Worm (Caenorhabditis elegans) whole organism, L1 larva: ENCODE measurements around the gene F18A11.3.

Source experiments
- Y116A8C.19 ChIP-seq: sonication (generic microtip); optimal IDR thresholded peaks from 2 replicates; lab custom pipeline; 2016; ENCODE audit warnings: missing compliant biosample characterization, missing genetic modification characterization, borderline replicate concordance
- aly-2 ChIP-seq: fragments of 150-350 bp; optimal IDR thresholded peaks from 2 replicates; lab custom pipeline; 2014; ENCODE audit warnings: missing biosample characterization, missing genetic modification characterization
- ama-1 ChIP-seq: fragments of 150-350 bp; optimal IDR thresholded peaks from 2 replicates; lab custom pipeline; 2014
- blmp-1 ChIP-seq: fragments of 150-350 bp; optimal IDR thresholded peaks from 2 replicates; lab custom pipeline; 2014; ENCODE audit warnings: missing biosample characterization, missing genetic modification characterization
- ceh-63 ChIP-seq: fragments of 200-800 bp; sonication (Bioruptor generic); optimal IDR thresholded peaks from 2 replicates; lab custom pipeline; 2018; ENCODE audit warnings: mild to moderate bottlenecking, missing genetic modification characterization, missing compliant biosample characterization
- ceh-82 ChIP-seq, 3 experiments: fragments of 150-350 bp in 1 of 3; sonication (generic microtip) in 2 of 3; optimal IDR thresholded peaks; 2 replicates each; lab custom pipeline; 2014 to 2017; ENCODE audit warnings: missing biosample characterization in 3 of 3, missing genetic modification characterization in 3 of 3
- ceh-88 ChIP-seq: fragments of 200-800 bp; sonication (Bioruptor generic); IDR thresholded peaks from 2 replicates; pipeline ENCODE4 v1.3.6; 2022; ENCODE audit warnings: missing genetic modification characterization, missing compliant biosample characterization
- dsc-1 ChIP-seq: sonication (generic microtip); optimal IDR thresholded peaks from 2 replicates; lab custom pipeline; 2016; ENCODE audit warnings: mild to moderate bottlenecking, missing genetic modification characterization, missing compliant biosample characterization
- efl-3 ChIP-seq: fragments of 200-800 bp; sonication (Bioruptor generic); optimal IDR thresholded peaks from 2 replicates; lab custom pipeline; 2018; ENCODE audit warnings: mild to moderate bottlenecking, missing genetic modification characterization, missing compliant biosample characterization
- elt-2 ChIP-seq: sonication (generic microtip); optimal IDR thresholded peaks from 2 replicates; lab custom pipeline; 2016; ENCODE audit warnings: missing genetic modification characterization, mild to moderate bottlenecking, inconsistent platforms, missing compliant biosample characterization, missing genetic modification reagents
- grh-1 ChIP-seq: fragments of 200-800 bp; sonication (Bioruptor generic); IDR thresholded peaks from 2 replicates; pipeline ENCODE4 v1.3.6; 2022; ENCODE audit warnings: missing genetic modification reagents, missing genetic modification characterization, missing compliant biosample characterization
- hlh-4 ChIP-seq: sonication (generic microtip); optimal IDR thresholded peaks from 2 replicates; lab custom pipeline; 2016; ENCODE audit warnings: mild to moderate bottlenecking, missing genetic modification characterization, missing compliant biosample characterization
- hpl-2 ChIP-seq: fragments of 150-350 bp; optimal IDR thresholded peaks from 2 replicates; lab custom pipeline; 2014; ENCODE audit warnings: missing biosample characterization, missing genetic modification reagents, missing genetic modification characterization
- lin-13 ChIP-seq: fragments of 150-350 bp; optimal IDR thresholded peaks from 2 replicates; lab custom pipeline; 2014; ENCODE audit warnings: missing biosample characterization, missing genetic modification reagents, missing genetic modification characterization
- lin-14 ChIP-seq: fragments of 200-800 bp; sonication (Bioruptor generic); optimal IDR thresholded peaks from 2 replicates; lab custom pipeline; 2018; ENCODE audit warnings: mild to moderate bottlenecking, missing genetic modification characterization, moderate library complexity, missing compliant biosample characterization
- lir-3 ChIP-seq: sonication (generic microtip); optimal IDR thresholded peaks from 2 replicates; lab custom pipeline; 2016; ENCODE audit warnings: mild to moderate bottlenecking, missing genetic modification characterization, moderate library complexity, missing compliant biosample characterization; ENCODE audit not compliant: poor library complexity
- mep-1 ChIP-seq: fragments of 150-350 bp; optimal IDR thresholded peaks from 2 replicates; lab custom pipeline; 2014; ENCODE audit warnings: missing biosample characterization, missing genetic modification characterization
- nhr-237 ChIP-seq: fragments of 150-350 bp; optimal IDR thresholded peaks from 2 replicates; lab custom pipeline; 2014; ENCODE audit warnings: missing biosample characterization, missing genetic modification characterization
- nhr-47 ChIP-seq: sonication (generic microtip); optimal IDR thresholded peaks from 2 replicates; lab custom pipeline; 2016; ENCODE audit warnings: mild to moderate bottlenecking, missing genetic modification characterization, moderate library complexity, missing compliant biosample characterization
- nhr-71 ChIP-seq: sonication (generic microtip); optimal IDR thresholded peaks from 2 replicates; lab custom pipeline; 2016; ENCODE audit warnings: mild to moderate bottlenecking, missing genetic modification characterization, moderate library complexity, missing compliant biosample characterization
- nhr-85 ChIP-seq: sonication (generic microtip); peaks from one replicate; lab custom pipeline; 2016; ENCODE audit warnings: missing genetic modification characterization, inconsistent platforms, missing compliant biosample characterization
- nhr-90 ChIP-seq: sonication (generic microtip); optimal IDR thresholded peaks from 2 replicates; lab custom pipeline; 2016; ENCODE audit warnings: mild to moderate bottlenecking, missing genetic modification characterization, missing compliant biosample characterization; ENCODE audit not compliant: poor library complexity
- pag-3 ChIP-seq: sonication (generic microtip); optimal IDR thresholded peaks from 2 replicates; lab custom pipeline; 2017; ENCODE audit warnings: missing genetic modification characterization, mild to moderate bottlenecking, missing compliant biosample characterization, antibody characterized with exemption, borderline replicate concordance; ENCODE audit not compliant: insufficient read depth
- skn-1 ChIP-seq: fragments of 150-350 bp; optimal IDR thresholded peaks from 2 replicates; lab custom pipeline; 2014; ENCODE audit warnings: missing biosample characterization, missing genetic modification characterization
- snpc-4 ChIP-seq: fragments of 150-350 bp; optimal IDR thresholded peaks from 2 replicates; lab custom pipeline; 2014; ENCODE audit warnings: missing biosample characterization, missing genetic modification characterization
- snu-23 ChIP-seq: sonication (generic microtip); optimal IDR thresholded peaks from 2 replicates; lab custom pipeline; 2016; ENCODE audit warnings: missing genetic modification characterization, missing compliant biosample characterization
- sup-37 ChIP-seq: fragments of 200-800 bp; sonication (Bioruptor generic); optimal IDR thresholded peaks from 2 replicates; lab custom pipeline; 2018; ENCODE audit warnings: mild to moderate bottlenecking, missing genetic modification characterization, missing compliant biosample characterization
- unc-130 ChIP-seq: fragments of 150-350 bp; optimal IDR thresholded peaks from 2 replicates; lab custom pipeline; 2017; ENCODE audit warnings: missing biosample characterization, missing genetic modification characterization, inconsistent platforms
- unc-86 ChIP-seq: sonication (generic microtip); optimal IDR thresholded peaks from 2 replicates; lab custom pipeline; 2016; ENCODE audit warnings: missing genetic modification characterization, missing compliant biosample characterization
- vab-15 ChIP-seq: sonication (generic microtip); optimal IDR thresholded peaks from 2 replicates; lab custom pipeline; 2017; ENCODE audit warnings: missing genotype, mild to moderate bottlenecking, missing genetic modification characterization, missing compliant biosample characterization
- xbp-1 ChIP-seq: sonication (generic microtip); optimal IDR thresholded peaks from 2 replicates; lab custom pipeline; 2016; ENCODE audit warnings: missing genetic modification characterization, missing compliant biosample characterization
- zip-4 ChIP-seq: fragments of 200-800 bp; sonication (Bioruptor generic); optimal IDR thresholded peaks from 2 replicates; lab custom pipeline; 2018; ENCODE audit warnings: mild to moderate bottlenecking, missing genetic modification characterization, moderate library complexity, missing compliant biosample characterization
- ztf-11 ChIP-seq, 2 experiments: sonication (generic microtip); optimal IDR thresholded peaks; 2 replicates each; lab custom pipeline; 2016 to 2017; ENCODE audit warnings: missing genetic modification characterization in 2 of 2, missing biosample characterization in 1 of 2, missing compliant biosample characterization in 1 of 2

F18A11.3 gene

DNA sequence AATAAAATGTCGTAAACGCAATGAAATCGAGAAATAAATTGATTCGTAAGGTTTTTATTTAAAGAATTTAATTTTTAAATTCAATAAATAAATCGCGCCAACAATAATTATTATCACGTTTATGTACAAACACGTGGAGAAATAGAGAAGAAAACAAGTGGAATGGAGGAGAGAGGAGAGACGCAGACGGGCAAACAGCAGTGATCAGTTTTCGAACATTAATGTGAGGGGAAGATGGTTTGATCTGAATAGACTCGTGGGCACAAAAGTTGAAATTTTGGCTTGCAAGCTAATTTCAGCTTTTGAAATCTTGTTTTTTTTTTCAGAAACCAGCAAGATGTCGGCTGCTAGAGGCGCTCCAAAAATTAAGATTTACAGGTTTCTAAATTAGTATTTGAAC, 40.4 kb downstream of the F18A11.3 start, which contains the start of gene hphd-1 (continued):
- peak; percentile 39 for TF ChIP-seq nhr-85 (tag; lab: Kevin White, UChicago)
- TF ChIP-seq vab-15 (tag; lab: Kevin White, UChicago) = no peak
- TF ChIP-seq nhr-237 (tag; lab: Kevin White, UChicago) = no peak
- no peak for TF ChIP-seq hpl-2
- no peak for TF ChIP-seq lir-3 (tag; lab: Kevin White, UChicago)
- TF ChIP-seq dsc-1 = peak; percentile 28
- no peak for TF ChIP-seq sup-37 (GFP tag; lab: Kevin White, UChicago)
- TF ChIP-seq hlh-4 (tag; lab: Kevin White, UChicago) = no peak
- TF ChIP-seq zip-4 (GFP tag; lab: Kevin White, UChicago) = no peak
- TF ChIP-seq snu-23 (GFP tag; lab: Kevin White, UChicago) = peak; percentile 81
- no peak for TF ChIP-seq Y116A8C.19 (tag; lab: Kevin White, UChicago)
- TF ChIP-seq lin-14 (GFP tag; lab: Kevin White, UChicago) = peak; percentile 73
- TF ChIP-seq pag-3 (tag; lab: Kevin White, UChicago) = no peak
- peak; percentile 52 for TF ChIP-seq nhr-47
- no peak for TF ChIP-seq ceh-88 (GFP tag; lab: Robert Waterston, UW)
- TF ChIP-seq unc-86 (tag; lab: Kevin White, UChicago) = no peak
- TF ChIP-seq unc-130 (tag; lab: Kevin White, UChicago) = no peak
- TF ChIP-seq, all 84 proteins: peak for 24

DNA sequence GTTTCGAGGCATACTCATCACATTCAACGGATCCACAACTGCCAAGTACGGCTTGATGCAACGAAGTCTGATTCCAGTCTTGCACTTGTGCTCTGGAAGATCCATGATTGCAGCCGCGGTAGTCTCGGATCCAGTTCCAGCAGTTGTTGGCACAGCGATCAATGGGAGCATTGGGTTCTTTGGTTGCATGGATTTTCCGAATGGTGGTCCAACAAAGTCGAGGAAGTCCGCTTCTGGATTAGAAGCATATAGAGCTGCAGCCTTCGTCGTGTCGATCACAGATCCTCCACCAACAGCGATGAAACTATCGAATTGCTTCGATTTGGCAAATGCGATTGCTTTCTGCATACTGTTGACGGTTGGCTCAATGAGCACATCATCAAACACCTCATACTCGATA, 41.3 kb downstream of the F18A11.3 start:
- TF ChIP-seq lin-13 (GFP tag; lab: Kevin White, UChicago) (no peak), nhr-237 (tag; lab: Kevin White, UChicago) (no peak), hpl-2 (no peak), xbp-1 (tag; lab: Kevin White, UChicago) (no peak), snpc-4 (no peak), blmp-1 (tag; lab: Kevin White, UChicago) (no peak), snu-23 (GFP tag; lab: Kevin White, UChicago) (no peak), dsc-1 (no peak), ztf-11 (tag; optimal IDR thresholded peaks at IDR 0.05; lab: Kevin White, UChicago) (no peak), zip-4 (GFP tag; lab: Kevin White, UChicago) (no peak), grh-1 (no peak), mep-1 (tag; lab: Kevin White, UChicago) (no peak), ceh-82 (tag; optimal IDR thresholded peaks at IDR 0.05; lab: Kevin White, UChicago) (no peak)

DNA sequence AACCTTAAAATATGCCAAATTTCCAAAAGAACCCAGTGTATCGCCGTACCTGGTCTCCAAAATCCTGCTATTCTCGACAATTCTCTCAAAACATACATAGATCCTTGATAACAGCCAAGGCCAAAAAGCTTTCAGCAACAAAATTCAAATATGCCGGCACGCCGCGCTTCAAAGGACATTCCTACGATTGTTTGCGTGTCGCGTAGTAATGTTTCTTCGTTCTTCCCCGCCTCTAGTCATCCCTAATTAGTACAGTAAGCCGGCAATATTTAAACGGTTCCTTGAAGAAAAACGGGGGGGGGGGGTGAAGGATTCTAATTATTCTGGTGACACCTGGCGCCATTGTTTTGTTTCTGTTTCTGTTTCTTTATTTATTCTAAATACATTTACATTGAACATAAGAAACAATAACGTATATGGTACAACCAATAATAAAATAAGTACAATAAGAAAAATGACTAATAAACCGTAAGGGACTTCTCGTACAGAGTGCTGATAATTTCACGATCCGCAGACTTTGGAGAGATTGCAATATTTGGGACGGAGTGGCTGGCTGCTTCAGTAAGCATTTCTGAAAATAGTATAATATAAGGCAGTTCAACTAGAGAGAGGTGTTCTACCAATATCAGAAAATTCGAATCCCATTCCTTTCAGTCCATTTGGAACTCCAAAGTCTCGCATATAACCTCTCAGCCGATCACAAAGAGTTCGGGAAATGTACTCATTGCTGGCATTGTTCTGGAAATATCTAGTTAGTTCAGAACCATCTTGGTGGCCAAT, 42.4 kb downstream of the F18A11.3 start:
- TF ChIP-seq nhr-90 (tag; lab: Kevin White, UChicago) = peak; percentile 47
- TF ChIP-seq ama-1 (lab: Kevin White, UChicago) = peak; percentile 64
- TF ChIP-seq elt-2 (tag; lab: Kevin White, UChicago) = peak; percentile 68
- TF ChIP-seq efl-3 (GFP tag; lab: Kevin White, UChicago) = no peak
- TF ChIP-seq skn-1 = no peak
- TF ChIP-seq ceh-63 = no peak
- peak; percentile 38 for TF ChIP-seq nhr-85 (tag; lab: Kevin White, UChicago)
- peak; percentile 23 for TF ChIP-seq snu-23 (GFP tag; lab: Kevin White, UChicago)
- TF ChIP-seq nhr-71 (tag; lab: Kevin White, UChicago) = peak; percentile 34

ce11 chrII:12992980-12993379, 43.7 kb downstream of the F18A11.3 start:
- peak; percentile 48 for TF ChIP-seq aly-2 (tag; lab: Kevin White, UChicago)
- TF ChIP-seq nhr-85 (tag; lab: Kevin White, UChicago) = peak; percentile 45
- TF ChIP-seq ama-1 (lab: Kevin White, UChicago) = no peak
